Fruit fly (Drosophila melanogaster) whole organism, embryonic: ENCODE results near the gene CG9782.
A peak's percentile ranks its signal among the peaks of the same experiment; 100 is the strongest.

Experiments
- BEAF-32 ChIP-seq: fragments of 200-800 bp; sonication (Bioruptor generic); optimal IDR thresholded peaks from 3 replicates; lab custom pipeline; 2017; ENCODE audit warnings: missing biosample characterization, missing genetic modification characterization, mild to moderate bottlenecking, moderate library complexity, missing genetic modification reagents
- Bgb ChIP-seq: fragments of 200-800 bp; sonication (Bioruptor generic); IDR thresholded peaks from 2 replicates; pipeline ENCODE4 v1.3.6; 2022; ENCODE audit warnings: missing biosample characterization, missing genetic modification characterization; ENCODE audit not compliant: partially characterized antibody
- BtbVII ChIP-seq: fragments of 200-800 bp; sonication (Bioruptor generic); optimal IDR thresholded peaks from 3 replicates; lab custom pipeline; 2017; ENCODE audit warnings: missing biosample characterization, mild to moderate bottlenecking, missing genetic modification characterization
- CG10274 ChIP-seq: fragments of 200-800 bp; sonication (Bioruptor generic); optimal IDR thresholded peaks from 3 replicates; lab custom pipeline; 2017; ENCODE audit warnings: missing biosample characterization, mild to moderate bottlenecking, missing genetic modification characterization
- CG10959 ChIP-seq: fragments of 200-800 bp; sonication (Bioruptor generic); IDR thresholded peaks from 2 replicates; pipeline ENCODE4 v1.3.6; 2022; ENCODE audit warnings: missing biosample characterization, missing genetic modification characterization
- CG11093 ChIP-seq: fragments of 200-800 bp; sonication (Bioruptor generic); IDR thresholded peaks from 3 replicates; pipeline ENCODE4 v1.3.6; 2022; ENCODE audit warnings: missing biosample characterization, missing genetic modification characterization
- CG11695 ChIP-seq: fragments of 200-800 bp; sonication (Bioruptor generic); IDR thresholded peaks from 3 replicates; pipeline ENCODE4 v1.3.6; 2022; ENCODE audit warnings: missing biosample characterization, missing genetic modification characterization
- CG12104 ChIP-seq: fragments of 200-800 bp; sonication (Bioruptor generic); optimal IDR thresholded peaks from 3 replicates; lab custom pipeline; 2016; ENCODE audit warnings: missing biosample characterization, missing genetic modification characterization
- CG12236 ChIP-seq: fragments of 200-800 bp; sonication (Bioruptor generic); optimal IDR thresholded peaks from 2 replicates; lab custom pipeline; 2016; ENCODE audit warnings: missing biosample characterization, missing genetic modification characterization
- CG12659 ChIP-seq: fragments of 200-800 bp; sonication (Bioruptor generic); optimal IDR thresholded peaks from 3 replicates; lab custom pipeline; 2017; ENCODE audit warnings: mild to moderate bottlenecking, missing biosample characterization, missing genetic modification reagents, missing genetic modification characterization
- CG14667 ChIP-seq: fragments of 200-800 bp; sonication (Bioruptor generic); IDR thresholded peaks from 2 replicates; pipeline ENCODE4 v1.3.6; 2022; ENCODE audit warnings: missing biosample characterization, missing genetic modification characterization
- CG14965 ChIP-seq: fragments of 200-800 bp; sonication (Bioruptor generic); optimal IDR thresholded peaks from 2 replicates; lab custom pipeline; 2016; ENCODE audit warnings: missing biosample characterization, missing genetic modification characterization, borderline replicate concordance
- CG15269 ChIP-seq: fragments of 200-800 bp; sonication (Bioruptor generic); optimal IDR thresholded peaks from 2 replicates; lab custom pipeline; 2018; ENCODE audit warnings: missing biosample characterization, mild to moderate bottlenecking, missing genetic modification characterization, moderate library complexity
- CG18011 ChIP-seq: fragments of 200-800 bp; sonication (Bioruptor generic); optimal IDR thresholded peaks from 2 replicates; lab custom pipeline; 2017; ENCODE audit warnings: missing biosample characterization, missing genetic modification characterization, mild to moderate bottlenecking, moderate library complexity, missing genotype
- CG18599 ChIP-seq: fragments of 200-800 bp; sonication (Bioruptor generic); optimal IDR thresholded peaks from 3 replicates; lab custom pipeline; 2017; ENCODE audit warnings: missing biosample characterization, missing genetic modification characterization, mild to moderate bottlenecking, moderate library complexity, missing genetic modification reagents
- CG31365 ChIP-seq: fragments of 200-800 bp; sonication (Bioruptor generic); optimal IDR thresholded peaks from 2 replicates; lab custom pipeline; 2018; ENCODE audit warnings: missing biosample characterization, mild to moderate bottlenecking, missing genetic modification characterization
- CG3838 ChIP-seq: fragments of 200-800 bp; sonication (Bioruptor generic); optimal IDR thresholded peaks from 3 replicates; lab custom pipeline; 2016; ENCODE audit warnings: missing biosample characterization, missing genetic modification characterization
- CG43689 ChIP-seq: fragments of 200-800 bp; sonication (Bioruptor generic); IDR thresholded peaks from 2 replicates; pipeline ENCODE4 v1.3.6; 2022; ENCODE audit warnings: missing biosample characterization, missing genetic modification characterization
- CG8388 ChIP-seq: fragments of 200-800 bp; sonication (Bioruptor generic); optimal IDR thresholded peaks from 2 replicates; lab custom pipeline; 2019; ENCODE audit warnings: missing biosample characterization, mild to moderate bottlenecking, missing genetic modification characterization, moderate library complexity
- CG9609 ChIP-seq: fragments of 200-800 bp; sonication (Bioruptor generic); optimal IDR thresholded peaks from 3 replicates; lab custom pipeline; 2016; ENCODE audit warnings: missing biosample characterization, missing genetic modification characterization
- CoRest ChIP-seq: fragments of 200-800 bp; sonication (Bioruptor generic); optimal IDR thresholded peaks from 3 replicates; lab custom pipeline; 2018; ENCODE audit warnings: missing biosample characterization, mild to moderate bottlenecking, missing genetic modification characterization, moderate library complexity
- Dbx ChIP-seq: fragments of 200-800 bp; sonication (Bioruptor generic); IDR thresholded peaks from 3 replicates; pipeline ENCODE4 v1.3.6; 2022; ENCODE audit warnings: missing biosample characterization, missing genetic modification characterization
- Dip3 ChIP-seq: fragments of 200-800 bp; sonication (Bioruptor generic); optimal IDR thresholded peaks from 3 replicates; lab custom pipeline; 2016; ENCODE audit warnings: missing biosample characterization, missing genetic modification characterization
- Ets97D ChIP-seq: fragments of 200-800 bp; sonication (Bioruptor generic); optimal IDR thresholded peaks from 3 replicates; lab custom pipeline; 2016; ENCODE audit warnings: missing biosample characterization, missing genetic modification characterization
- Hr39 ChIP-seq: fragments of >200 bp; optimal IDR thresholded peaks from 2 replicates; lab custom pipeline; 2017
- Lim3 ChIP-seq: fragments of 200-800 bp; sonication (Bioruptor generic); IDR thresholded peaks from 2 replicates; pipeline ENCODE4 v1.3.6; 2022; ENCODE audit warnings: missing biosample characterization, missing genetic modification characterization
- Myb ChIP-seq: fragments of 200-800 bp; sonication (Bioruptor generic); optimal IDR thresholded peaks from 2 replicates; lab custom pipeline; 2016; ENCODE audit warnings: missing biosample characterization, missing genetic modification characterization
- Scr ChIP-seq: fragments of 200-800 bp; sonication (Bioruptor generic); IDR thresholded peaks from 2 replicates; pipeline ENCODE4 v1.3.6; 2022; ENCODE audit warnings: missing biosample characterization, missing genetic modification characterization; ENCODE audit not compliant: partially characterized antibody
- Xrp1 ChIP-seq: fragments of 200-800 bp; sonication (Bioruptor generic); IDR thresholded peaks from 2 replicates; pipeline ENCODE4 v1.3.6; 2022; ENCODE audit warnings: missing biosample characterization, missing genetic modification characterization
- ab ChIP-seq: fragments of 200-800 bp; sonication (Bioruptor generic); optimal IDR thresholded peaks from 2 replicates; lab custom pipeline; 2016; ENCODE audit warnings: missing biosample characterization, missing genetic modification characterization
- aop ChIP-seq: fragments of 200-800 bp; sonication (Bioruptor generic); IDR thresholded peaks from 2 replicates; pipeline ENCODE4 v1.3.6; 2022; ENCODE audit warnings: missing biosample characterization, missing genetic modification characterization
- ap ChIP-seq: fragments of 200-800 bp; sonication (Bioruptor generic); IDR thresholded peaks from 2 replicates; pipeline ENCODE4 v1.3.6; 2022; ENCODE audit warnings: missing biosample characterization, missing genetic modification characterization
- br ChIP-seq: fragments of >200 bp; optimal IDR thresholded peaks from 2 replicates; lab custom pipeline; 2017
- cas ChIP-seq: fragments of 200-800 bp; sonication (Bioruptor generic); IDR thresholded peaks from 2 replicates; pipeline ENCODE4 v1.3.6; 2022; ENCODE audit warnings: missing biosample characterization, missing genetic modification characterization
- chn ChIP-seq: fragments of 200-800 bp; sonication (Bioruptor generic); optimal IDR thresholded peaks from 2 replicates; lab custom pipeline; 2016; ENCODE audit warnings: missing biosample characterization, missing genetic modification characterization
- ci ChIP-seq: fragments of 200-800 bp; sonication (Bioruptor generic); IDR thresholded peaks from 3 replicates; pipeline ENCODE4 v1.3.6; 2022; ENCODE audit warnings: missing biosample characterization, missing genetic modification characterization
- dan ChIP-seq: fragments of 200-800 bp; sonication (Bioruptor generic); IDR thresholded peaks from 2 replicates; pipeline ENCODE4 v1.3.6; 2022; ENCODE audit warnings: missing biosample characterization, missing genetic modification characterization
- dimm ChIP-seq: fragments of 200-800 bp; sonication (Bioruptor generic); IDR thresholded peaks from 2 replicates; pipeline ENCODE4 v1.3.6; 2022; ENCODE audit warnings: missing biosample characterization, missing genetic modification characterization
- dmrt99B ChIP-seq: fragments of 200-800 bp; sonication (Bioruptor generic); optimal IDR thresholded peaks from 2 replicates; lab custom pipeline; 2018; ENCODE audit warnings: missing biosample characterization, mild to moderate bottlenecking, missing genetic modification characterization, moderate library complexity
- eyg ChIP-seq: fragments of 200-800 bp; sonication (Bioruptor generic); optimal IDR thresholded peaks from 3 replicates; lab custom pipeline; 2016; ENCODE audit warnings: missing biosample characterization, missing genetic modification characterization
- fd3F ChIP-seq: fragments of 200-800 bp; sonication (Bioruptor generic); optimal IDR thresholded peaks from 2 replicates; lab custom pipeline; 2018; ENCODE audit warnings: missing biosample characterization, mild to moderate bottlenecking, missing genetic modification characterization, moderate library complexity
- ftz-f1 ChIP-seq: fragments of 200-800 bp; sonication (Bioruptor generic); optimal IDR thresholded peaks from 2 replicates; lab custom pipeline; 2016; ENCODE audit warnings: missing biosample characterization, missing genetic modification characterization
- grau ChIP-seq: fragments of 200-800 bp; optimal IDR thresholded peaks from 3 replicates; lab custom pipeline; 2019; ENCODE audit warnings: missing biosample characterization, mild to moderate bottlenecking, missing genetic modification characterization, moderate library complexity
- kah ChIP-seq: fragments of 200-800 bp; sonication (Bioruptor generic); optimal IDR thresholded peaks from 2 replicates; lab custom pipeline; 2018; ENCODE audit warnings: missing biosample characterization, mild to moderate bottlenecking, missing genetic modification characterization
- otp ChIP-seq: fragments of 200-800 bp; sonication (Bioruptor generic); IDR thresholded peaks from 3 replicates; pipeline ENCODE4, ENCODE4 v1.3.6; 2022; ENCODE audit warnings: missing biosample characterization, missing genetic modification characterization
- peb ChIP-seq: fragments of 200-800 bp; sonication (Bioruptor generic); IDR thresholded peaks from 2 replicates; pipeline ENCODE4 v1.3.6; 2022; ENCODE audit warnings: missing biosample characterization, missing genetic modification characterization
- pum ChIP-seq: fragments of 200-800 bp; sonication (Bioruptor generic); optimal IDR thresholded peaks from 2 replicates; lab custom pipeline; 2016; ENCODE audit warnings: missing biosample characterization, missing genetic modification characterization
- ssp ChIP-seq: fragments of 200-800 bp; sonication (Bioruptor generic); IDR thresholded peaks from 2 replicates; pipeline ENCODE4 v1.3.6; 2022; ENCODE audit warnings: missing biosample characterization, missing genetic modification characterization
- twi ChIP-seq: fragments of 200-800 bp; optimal IDR thresholded peaks from 2 replicates; lab custom pipeline; 2019; ENCODE audit warnings: missing biosample characterization, mild to moderate bottlenecking, missing genetic modification characterization, moderate library complexity
- vfl ChIP-seq: fragments of 200-800 bp; sonication (Bioruptor generic); optimal IDR thresholded peaks from 2 replicates; lab custom pipeline; 2016; ENCODE audit warnings: missing biosample characterization, missing genetic modification characterization
- vnd ChIP-seq: fragments of 200-800 bp; sonication (Bioruptor generic); IDR thresholded peaks from 3 replicates; pipeline ENCODE4 v1.3.6; 2022; ENCODE audit warnings: missing biosample characterization, missing genetic modification characterization; ENCODE audit not compliant: partially characterized antibody
- vvl ChIP-seq: fragments of 200-800 bp; sonication (Bioruptor generic); IDR thresholded peaks from 2 replicates; pipeline ENCODE4 v1.3.6; 2022; ENCODE audit warnings: missing biosample characterization, missing genetic modification characterization

CG9782 gene

DNA sequence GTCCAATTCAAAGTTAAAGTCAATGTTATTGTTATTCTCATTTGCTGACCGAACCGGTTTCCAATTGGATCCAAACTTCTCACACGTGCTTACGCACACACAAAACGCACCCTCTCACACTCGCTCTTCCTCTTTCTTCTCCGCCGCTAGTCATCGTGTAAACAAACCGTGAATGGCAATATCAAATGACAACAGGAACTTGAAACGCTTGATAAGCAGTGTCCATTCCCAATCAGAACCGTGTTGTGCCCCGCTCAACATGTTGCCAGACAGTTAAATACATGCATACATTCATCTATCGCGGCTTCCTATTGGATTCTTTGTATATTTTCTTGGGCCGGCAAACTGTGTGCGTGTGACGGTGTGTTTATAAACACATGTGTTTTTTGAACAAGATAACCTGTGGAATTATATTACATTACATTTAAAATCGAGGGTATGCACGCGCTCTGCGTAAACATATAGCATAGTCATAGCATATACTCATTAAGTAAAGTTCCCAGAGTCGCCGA lies 34.4 kb upstream of the CG9782 start (continued):
- TF ChIP-seq ab (GFP tag; lab: Kevin White, UChicago) (no peak), CG12104 (GFP tag; lab: Kevin White, UChicago) (no peak), CG8388 (GFP tag; lab: Kevin White, UChicago) (no peak), CG11695 (no peak), br (lab: Kevin White, UChicago) (no peak), vvl (GFP tag; lab: Robert Waterston, UW) (peak; percentile 41; the same call in 1 of the 2 replicates), CG10274 (GFP tag; lab: Kevin White, UChicago) (no peak), eyg (no peak), Hr39 (lab: Kevin White, UChicago) (no peak), dmrt99B (no peak), fd3F (GFP tag; lab: Kevin White, UChicago) (no peak), Bgb (GFP tag; lab: Robert Waterston, UW) (no peak), CG15269 (tag; lab: Kevin White, UChicago) (peak; percentile 36), pum (GFP tag; lab: Kevin White, UChicago) (no peak), CG18599 (peak; percentile 40), twi (tag; lab: Kevin White, UChicago) (peak; percentile 80), CG14965 (GFP tag; lab: Kevin White, UChicago) (no peak), ssp (GFP tag; lab: Robert Waterston, UW) (no peak), Scr (GFP tag; lab: Robert Waterston, UW) (no peak), CG12659 (GFP tag; lab: Kevin White, UChicago) (no peak), aop (GFP tag; lab: Robert Waterston, UW) (no peak), BtbVII (GFP tag; lab: Kevin White, UChicago) (peak; percentile 60), cas (GFP tag; lab: Robert Waterston, UW) (no peak), vfl (GFP tag; lab: Kevin White, UChicago) (no peak), ap (GFP tag; lab: Robert Waterston, UW) (no peak), CG18011 (GFP tag; lab: Kevin White, UChicago) (no peak), CG3838 (GFP tag; lab: Kevin White, UChicago) (no peak), vnd (GFP tag; lab: Robert Waterston, UW) (no peak), Dip3 (GFP tag; lab: Kevin White, UChicago) (no peak), Xrp1 (GFP tag; lab: Robert Waterston, UW) (0 out of 2 replicates have a peak, but pooled peaks have one; percentile 22), peb (no peak), grau (tag; lab: Kevin White, UChicago) (peak; percentile 3), CG10959 (no peak), BEAF-32 (GFP tag; lab: Kevin White, UChicago) (no peak), ci (no peak), Ets97D (GFP tag; lab: Kevin White, UChicago) (no peak), Myb (GFP tag; lab: Kevin White, UChicago) (no peak), dimm (GFP tag; lab: Robert Waterston, UW) (no peak), CG9609 (GFP tag; lab: Kevin White, UChicago) (no peak), ftz-f1 (GFP tag; lab: Kevin White, UChicago) (no peak), CG43689 (no peak), Dbx (no peak), Lim3 (GFP tag; lab: Robert Waterston, UW) (no peak), CG14667 (GFP tag; lab: Robert Waterston, UW) (no peak), CG12236 (no peak), CG11093 (GFP tag; lab: Robert Waterston, UW) (no peak), CoRest (tag; lab: Kevin White, UChicago) (no peak), CG31365 (peak; percentile 86), kah (peak; percentile 63), dan (no peak), chn (no peak), otp (GFP tag; lab: Robert Waterston, UW) (no peak)
